Fruit fly (Drosophila melanogaster) whole organism, embryonic: Measurements from ENCODE around the gene mRpL24.

Experiments
- Awh ChIP-seq: fragments of 200-800 bp; sonication (Bioruptor generic); IDR thresholded peaks from 2 replicates; pipeline ENCODE4, ENCODE4 v1.3.6; 2022; ENCODE audit warnings: missing biosample characterization, missing genetic modification characterization
- B-H1 ChIP-seq: fragments of 200-800 bp; sonication (Bioruptor generic); IDR thresholded peaks from 3 replicates; pipeline ENCODE4 v1.3.6; 2022; ENCODE audit warnings: missing biosample characterization, missing genetic modification characterization
- CG10565 ChIP-seq: fragments of 200-800 bp; sonication (Bioruptor generic); optimal IDR thresholded peaks from 3 replicates; lab custom pipeline; 2016; ENCODE audit warnings: missing biosample characterization, mild to moderate bottlenecking, missing genetic modification characterization
- CG12659 ChIP-seq: fragments of 200-800 bp; sonication (Bioruptor generic); optimal IDR thresholded peaks from 3 replicates; lab custom pipeline; 2017; ENCODE audit warnings: mild to moderate bottlenecking, missing biosample characterization, missing genetic modification reagents, missing genetic modification characterization
- CG13624 ChIP-seq: fragments of 200-800 bp; sonication (Bioruptor generic); optimal IDR thresholded peaks from 2 replicates; lab custom pipeline; 2016; ENCODE audit warnings: missing biosample characterization, missing genetic modification characterization
- CG14710 ChIP-seq: fragments of 200-800 bp; sonication (Bioruptor generic); optimal IDR thresholded peaks from 3 replicates; lab custom pipeline; 2019; ENCODE audit warnings: missing biosample characterization, mild to moderate bottlenecking, missing genetic modification characterization, moderate library complexity
- CG15601 ChIP-seq: fragments of 200-800 bp; sonication (Bioruptor generic); optimal IDR thresholded peaks from 3 replicates; lab custom pipeline; 2019; ENCODE audit warnings: missing biosample characterization, mild to moderate bottlenecking, missing genetic modification characterization, moderate library complexity
- CG16779 ChIP-seq: fragments of 200-800 bp; sonication (Bioruptor generic); IDR thresholded peaks from 2 replicates; pipeline ENCODE4 v1.3.6; 2022; ENCODE audit warnings: missing biosample characterization, missing genetic modification characterization
- CG18476 ChIP-seq: fragments of 200-800 bp; sonication (Bioruptor generic); optimal IDR thresholded peaks from 2 replicates; lab custom pipeline; 2016; ENCODE audit warnings: missing biosample characterization, mild to moderate bottlenecking, missing genetic modification characterization
- CG18599 ChIP-seq: fragments of 200-800 bp; sonication (Bioruptor generic); optimal IDR thresholded peaks from 3 replicates; lab custom pipeline; 2017; ENCODE audit warnings: missing biosample characterization, missing genetic modification characterization, mild to moderate bottlenecking, moderate library complexity, missing genetic modification reagents
- CG2120 ChIP-seq: fragments of 200-800 bp; sonication (Bioruptor generic); optimal IDR thresholded peaks from 3 replicates; lab custom pipeline; 2016; ENCODE audit warnings: missing biosample characterization, missing genetic modification characterization
- CG31365 ChIP-seq: fragments of 200-800 bp; sonication (Bioruptor generic); optimal IDR thresholded peaks from 2 replicates; lab custom pipeline; 2018; ENCODE audit warnings: missing biosample characterization, mild to moderate bottlenecking, missing genetic modification characterization
- CG31388 ChIP-seq: fragments of 200-800 bp; sonication (Bioruptor generic); optimal IDR thresholded peaks from 2 replicates; lab custom pipeline; 2016; ENCODE audit warnings: missing biosample characterization, missing genetic modification characterization
- CG32767 ChIP-seq: fragments of 200-800 bp; sonication (Bioruptor generic); IDR thresholded peaks from 2 replicates; pipeline ENCODE4 v1.3.6; 2022; ENCODE audit warnings: missing biosample characterization, missing genetic modification characterization
- CG34376 ChIP-seq: fragments of 200-800 bp; sonication (Bioruptor generic); optimal IDR thresholded peaks from 2 replicates; lab custom pipeline; 2018; ENCODE audit warnings: missing biosample characterization, mild to moderate bottlenecking, missing genetic modification characterization
- CG7271 ChIP-seq: fragments of 200-800 bp; sonication (Bioruptor generic); optimal IDR thresholded peaks from 2 replicates; lab custom pipeline; 2018; ENCODE audit warnings: missing biosample characterization, mild to moderate bottlenecking, missing genetic modification characterization, moderate library complexity
- CG8290 ChIP-seq, 3 experiments: fragments of 200-800 bp; sonication (Bioruptor generic); optimal IDR thresholded peaks; 2 replicates each; lab custom pipeline; 2016 to 2019; ENCODE audit warnings: missing biosample characterization in 3 of 3, missing genetic modification characterization in 3 of 3, mild to moderate bottlenecking in 2 of 3, moderate library complexity in 1 of 3
- Dbx ChIP-seq: fragments of 200-800 bp; sonication (Bioruptor generic); IDR thresholded peaks from 3 replicates; pipeline ENCODE4 v1.3.6; 2022; ENCODE audit warnings: missing biosample characterization, missing genetic modification characterization
- Doc3 ChIP-seq: fragments of 200-800 bp; sonication (Bioruptor generic); IDR thresholded peaks from 3 replicates; pipeline ENCODE4 v1.3.6; 2022; ENCODE audit warnings: missing biosample characterization, missing genetic modification characterization; ENCODE audit not compliant: partially characterized antibody
- Dp ChIP-seq: fragments of 200-800 bp; sonication (Bioruptor generic); optimal IDR thresholded peaks from 2 replicates; lab custom pipeline; 2018; ENCODE audit warnings: missing biosample characterization, mild to moderate bottlenecking, missing genetic modification characterization, moderate library complexity
- Jarid2 ChIP-seq: fragments of 200-800 bp; sonication (Bioruptor generic); optimal IDR thresholded peaks from 3 replicates; lab custom pipeline; 2017; ENCODE audit warnings: mild to moderate bottlenecking, missing biosample characterization, missing genetic modification reagents, missing genetic modification characterization
- Lhr ChIP-seq: fragments of 200-800 bp; sonication (Bioruptor generic); optimal IDR thresholded peaks from 3 replicates; lab custom pipeline; 2017; ENCODE audit warnings: mild to moderate bottlenecking, missing biosample characterization, missing genetic modification reagents, missing genetic modification characterization
- NK7.1 ChIP-seq: fragments of 200-800 bp; sonication (Bioruptor generic); optimal IDR thresholded peaks from 3 replicates; lab custom pipeline; 2016; ENCODE audit warnings: missing biosample characterization, missing genetic modification characterization
- Scr ChIP-seq: fragments of 200-800 bp; sonication (Bioruptor generic); IDR thresholded peaks from 2 replicates; pipeline ENCODE4 v1.3.6; 2022; ENCODE audit warnings: missing biosample characterization, missing genetic modification characterization; ENCODE audit not compliant: partially characterized antibody
- Spps ChIP-seq: fragments of 200-800 bp; sonication (Bioruptor generic); optimal IDR thresholded peaks from 2 replicates; lab custom pipeline; 2018; ENCODE audit warnings: missing biosample characterization, mild to moderate bottlenecking, missing genetic modification characterization
- Trl ChIP-seq, 3 experiments: fragments of >200 bp in 2 of 3; fragments of 200-800 bp in 1 of 3; sonication (Bioruptor generic) in 1 of 3; optimal IDR thresholded peaks; 2 replicates in 1 of 3; 3 replicates in 2 of 3; lab custom pipeline; 2016 to 2017; ENCODE audit warnings: missing biosample characterization in 1 of 3, missing genetic modification characterization in 1 of 3
- Xbp1 ChIP-seq: fragments of 200-800 bp; sonication (Bioruptor generic); optimal IDR thresholded peaks from 3 replicates; lab custom pipeline; 2016; ENCODE audit warnings: missing biosample characterization, mild to moderate bottlenecking, missing genetic modification characterization
- bab2 ChIP-seq: fragments of 200-800 bp; sonication (Bioruptor generic); optimal IDR thresholded peaks from 2 replicates; lab custom pipeline; 2016; ENCODE audit warnings: missing biosample characterization, missing genetic modification characterization
- bbx ChIP-seq: fragments of 200-800 bp; sonication (Bioruptor generic); IDR thresholded peaks from 2 replicates; pipeline ENCODE4 v1.3.6; 2022; ENCODE audit warnings: missing biosample characterization, missing genetic modification characterization; ENCODE audit not compliant: partially characterized antibody
- cato ChIP-seq: fragments of 200-800 bp; sonication (Bioruptor generic); optimal IDR thresholded peaks from 2 replicates; lab custom pipeline; 2016; ENCODE audit warnings: missing biosample characterization, missing genetic modification characterization, borderline replicate concordance
- chinmo ChIP-seq: fragments of 200-800 bp; sonication (Bioruptor generic); IDR thresholded peaks from 4 replicates; pipeline ENCODE4 v1.3.6; 2022; ENCODE audit warnings: missing biosample characterization, missing genetic modification characterization; ENCODE audit not compliant: partially characterized antibody
- corto ChIP-seq: fragments of 200-800 bp; sonication (Bioruptor generic); optimal IDR thresholded peaks from 2 replicates; lab custom pipeline; 2016; ENCODE audit warnings: missing biosample characterization, mild to moderate bottlenecking, missing genetic modification characterization, moderate library complexity
- da ChIP-seq: fragments of 200-800 bp; sonication (Bioruptor generic); optimal IDR thresholded peaks from 2 replicates; lab custom pipeline; 2016; ENCODE audit warnings: missing biosample characterization, missing genetic modification characterization
- danr ChIP-seq: fragments of 200-800 bp; sonication (Bioruptor generic); IDR thresholded peaks from 2 replicates; pipeline ENCODE4 v1.3.6; 2022; ENCODE audit warnings: missing biosample characterization, missing genetic modification characterization
- esg ChIP-seq: fragments of 200-800 bp; sonication (Bioruptor generic); conservative IDR thresholded peaks from 2 replicates; pipeline ENCODE4 v1.3.6; 2022; ENCODE audit warnings: missing biosample characterization, missing genetic modification characterization
- fd102C ChIP-seq: fragments of 200-800 bp; sonication (Bioruptor generic); optimal IDR thresholded peaks from 2 replicates; lab custom pipeline; 2018; ENCODE audit warnings: missing biosample characterization, mild to moderate bottlenecking, missing genetic modification characterization, moderate library complexity
- fd64A ChIP-seq: fragments of 200-800 bp; sonication (Bioruptor generic); optimal IDR thresholded peaks from 3 replicates; lab custom pipeline; 2018; ENCODE audit warnings: missing biosample characterization, mild to moderate bottlenecking, missing genetic modification characterization
- fd96Cb ChIP-seq: fragments of 200-800 bp; sonication (Bioruptor generic); optimal IDR thresholded peaks from 2 replicates; lab custom pipeline; 2018; ENCODE audit warnings: missing biosample characterization, mild to moderate bottlenecking, missing genetic modification characterization, moderate library complexity
- grau ChIP-seq: fragments of 200-800 bp; optimal IDR thresholded peaks from 3 replicates; lab custom pipeline; 2019; ENCODE audit warnings: missing biosample characterization, mild to moderate bottlenecking, missing genetic modification characterization, moderate library complexity
- mam ChIP-seq: fragments of 200-800 bp; sonication (Bioruptor generic); optimal IDR thresholded peaks from 3 replicates; lab custom pipeline; 2016; ENCODE audit warnings: missing biosample characterization, missing genetic modification characterization
- pho ChIP-seq: fragments of 200-800 bp; sonication (Bioruptor generic); optimal IDR thresholded peaks from 2 replicates; lab custom pipeline; 2016; ENCODE audit warnings: missing biosample characterization, missing genetic modification characterization
- pum ChIP-seq: fragments of 200-800 bp; sonication (Bioruptor generic); optimal IDR thresholded peaks from 2 replicates; lab custom pipeline; 2016; ENCODE audit warnings: missing biosample characterization, missing genetic modification characterization
- repo ChIP-seq: fragments of 200-800 bp; sonication (Bioruptor generic); optimal IDR thresholded peaks from 2 replicates; lab custom pipeline; 2016; ENCODE audit warnings: missing biosample characterization, missing genetic modification characterization
- row ChIP-seq: fragments of 200-800 bp; sonication (Bioruptor generic); IDR thresholded peaks from 3 replicates; pipeline ENCODE4 v1.3.6; 2022; ENCODE audit warnings: missing biosample characterization, missing genetic modification characterization
- salm ChIP-seq: fragments of 200-800 bp; sonication (Bioruptor generic); optimal IDR thresholded peaks from 2 replicates; lab custom pipeline; 2018; ENCODE audit warnings: missing biosample characterization, mild to moderate bottlenecking, missing genetic modification characterization
- slbo ChIP-seq: fragments of 200-800 bp; sonication (Bioruptor generic); IDR thresholded peaks from 2 replicates; pipeline ENCODE4 v1.3.6; 2022; ENCODE audit warnings: missing biosample characterization, missing genetic modification characterization
- sr ChIP-seq: fragments of 200-800 bp; sonication (Bioruptor generic); IDR thresholded peaks from 3 replicates; pipeline ENCODE4 v1.3.6; 2022; ENCODE audit warnings: missing biosample characterization, missing genetic modification characterization
- usp ChIP-seq: fragments of >200 bp; optimal IDR thresholded peaks from 2 replicates; lab custom pipeline; 2017; ENCODE audit warnings: missing biosample characterization, missing genetic modification characterization
- vvl ChIP-seq: fragments of 200-800 bp; sonication (Bioruptor generic); IDR thresholded peaks from 2 replicates; pipeline ENCODE4 v1.3.6; 2022; ENCODE audit warnings: missing biosample characterization, missing genetic modification characterization

Gene mRpL24

dm6 chr2L:4971329-4971798 lies 26.2 kb upstream of the mRpL24 start, which contains the start of gene CG14043 (continued):
- peak; percentile 36 for TF ChIP-seq Xbp1 (GFP tag; lab: Kevin White, UChicago)
- TF ChIP-seq da (GFP tag; lab: Kevin White, UChicago): no peak
- no peak for TF ChIP-seq fd64A
- peak; percentile 31 for TF ChIP-seq grau (tag; lab: Kevin White, UChicago)

- TF ChIP-seq pho (GFP tag; lab: Kevin White, UChicago) (no peak), CG14710 (tag; lab: Kevin White, UChicago) (no peak), CG32767 (GFP tag; lab: Robert Waterston, UW) (no peak), repo (GFP tag; lab: Kevin White, UChicago) (no peak), Trl (optimal IDR thresholded peaks at IDR 0.05; lab: Kevin White, UChicago) (no peak), Trl (GFP tag; optimal IDR thresholded peaks at IDR 0.05; lab: Kevin White, UChicago) (no peak), CG12659 (GFP tag; lab: Kevin White, UChicago) (no peak), usp (no peak), bbx (GFP tag; lab: Robert Waterston, UW) (no peak), CG34376 (GFP tag; lab: Kevin White, UChicago) (no peak), CG16779 (GFP tag; lab: Robert Waterston, UW) (no peak), chinmo (GFP tag; lab: Robert Waterston, UW) (no peak), CG31365 (tag; lab: Kevin White, UChicago) (no peak), Lhr (GFP tag; lab: Kevin White, UChicago) (no peak), sr (no peak), CG31388 (GFP tag; lab: Kevin White, UChicago) (no peak), Awh (GFP tag; lab: Robert Waterston, UW) (no peak), vvl (GFP tag; lab: Robert Waterston, UW) (no peak), CG10565 (no peak), CG18476 (GFP tag; lab: Kevin White, UChicago) (no peak), esg (no peak), CG8290 (GFP tag; optimal IDR thresholded peaks at IDR 0.05; lab: Kevin White, UChicago) (no peak), CG8290 (tag; optimal IDR thresholded peaks at IDR 0.05; lab: Kevin White, UChicago) (no peak), CG2120 (no peak), Jarid2 (GFP tag; lab: Kevin White, UChicago) (no peak), Dp (GFP tag; lab: Kevin White, UChicago) (peak; percentile 19), CG15601 (tag; lab: Kevin White, UChicago) (no peak), bab2 (no peak), NK7.1 (no peak), Dbx (GFP tag; lab: Robert Waterston, UW) (no peak), corto (GFP tag; lab: Kevin White, UChicago) (no peak), B-H1 (GFP tag; lab: Robert Waterston, UW) (no peak), row (no peak), danr (GFP tag; lab: Robert Waterston, UW) (no peak), fd102C (GFP tag; lab: Kevin White, UChicago) (no peak), cato (GFP tag; lab: Kevin White, UChicago) (no peak), pum (no peak), CG18599 (GFP tag; lab: Kevin White, UChicago) (no peak), salm (tag; lab: Kevin White, UChicago) (no peak), Spps (tag; lab: Kevin White, UChicago) (no peak), Scr (GFP tag; lab: Robert Waterston, UW) (no peak), CG7271 (no peak), fd96Cb (tag; lab: Kevin White, UChicago) (no peak), slbo (no peak), mam (GFP tag; lab: Kevin White, UChicago) (no peak), Doc3 (GFP tag; lab: Robert Waterston, UW) (no peak), CG13624 (no peak)
These were observed 23.6 kb upstream of the mRpL24 start, which contains the start of the genes Scox and Polr1C for dm6 chr2L:4968767-4969166. TSS of gene Scox (minus strand) at chr2L:4968935. TSS of gene Polr1C (plus strand) at chr2L:4969004.
